Fruit fly (Drosophila melanogaster): Measurements from ENCODE around the gene CG31668.
A peak's percentile ranks its signal among the peaks of the same experiment; 100 is the strongest.

The CG31668 gene

DNA sequence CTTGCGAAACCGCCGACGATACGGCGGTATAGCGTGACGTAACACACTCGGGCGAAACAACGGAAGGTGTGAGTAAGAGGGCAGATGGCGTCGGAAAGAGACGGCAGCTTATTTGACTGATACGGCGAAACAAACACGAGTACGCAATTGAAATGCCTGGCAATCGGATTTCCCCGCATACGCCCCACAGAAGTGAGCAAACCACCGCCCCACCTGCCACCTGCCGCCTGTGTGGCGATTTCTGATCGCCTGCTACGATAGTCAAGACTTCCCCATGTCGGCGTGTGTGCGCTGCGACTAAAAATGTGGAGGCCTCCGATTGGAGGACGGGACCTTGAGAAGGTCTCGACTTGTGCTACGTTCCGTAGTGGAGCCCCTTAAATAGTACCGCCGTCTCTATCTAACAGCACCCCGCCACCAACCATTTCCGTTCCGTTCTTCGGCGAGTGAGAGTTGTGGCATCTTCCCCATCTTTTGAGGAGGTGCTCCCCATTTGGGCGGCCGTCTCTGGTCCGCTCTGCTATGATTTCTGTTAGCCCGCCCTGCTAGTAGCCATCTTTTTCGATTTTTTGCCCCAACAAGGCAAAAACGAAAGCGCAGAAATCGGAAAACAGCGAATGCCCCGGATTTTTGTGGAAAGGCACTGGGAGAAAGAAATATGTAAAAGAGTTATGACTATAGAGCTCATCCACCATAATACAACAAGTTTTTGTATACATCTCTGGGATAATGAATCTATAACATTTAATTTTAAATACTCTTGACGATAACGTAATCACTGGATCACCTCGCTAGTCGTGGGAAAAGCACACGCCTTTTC is 7.1 kb downstream of the CG31668 start:
- TF ChIP-seq CTCF (optimal IDR thresholded peaks at IDR 0.05), result no peak
- TF ChIP-seq CG8478 (optimal IDR thresholded peaks at IDR 0.05), result peak; percentile 31

DNA sequence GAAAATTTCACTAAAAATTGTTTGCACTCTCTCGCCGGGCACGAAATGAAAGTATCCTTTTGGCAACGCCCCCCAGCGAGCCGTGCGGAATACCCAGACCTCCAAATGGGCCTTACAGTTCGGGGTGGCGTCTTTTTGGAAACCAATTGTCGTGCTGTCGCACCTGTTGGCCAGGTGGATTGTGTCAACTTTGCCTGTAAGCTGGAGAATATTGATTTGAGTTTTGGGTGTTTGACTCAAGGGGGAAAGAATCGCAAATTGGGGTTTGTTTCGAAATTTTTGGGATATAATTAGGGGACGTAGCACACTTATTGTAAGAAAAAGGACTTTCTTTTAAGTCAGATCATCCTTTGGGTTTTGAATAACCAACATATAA is 7.9 kb downstream of the CG31668 start:
- TF ChIP-seq CG8478 (optimal IDR thresholded peaks at IDR 0.05) (no peak), CTCF (optimal IDR thresholded peaks at IDR 0.05) (no peak)

DNA sequence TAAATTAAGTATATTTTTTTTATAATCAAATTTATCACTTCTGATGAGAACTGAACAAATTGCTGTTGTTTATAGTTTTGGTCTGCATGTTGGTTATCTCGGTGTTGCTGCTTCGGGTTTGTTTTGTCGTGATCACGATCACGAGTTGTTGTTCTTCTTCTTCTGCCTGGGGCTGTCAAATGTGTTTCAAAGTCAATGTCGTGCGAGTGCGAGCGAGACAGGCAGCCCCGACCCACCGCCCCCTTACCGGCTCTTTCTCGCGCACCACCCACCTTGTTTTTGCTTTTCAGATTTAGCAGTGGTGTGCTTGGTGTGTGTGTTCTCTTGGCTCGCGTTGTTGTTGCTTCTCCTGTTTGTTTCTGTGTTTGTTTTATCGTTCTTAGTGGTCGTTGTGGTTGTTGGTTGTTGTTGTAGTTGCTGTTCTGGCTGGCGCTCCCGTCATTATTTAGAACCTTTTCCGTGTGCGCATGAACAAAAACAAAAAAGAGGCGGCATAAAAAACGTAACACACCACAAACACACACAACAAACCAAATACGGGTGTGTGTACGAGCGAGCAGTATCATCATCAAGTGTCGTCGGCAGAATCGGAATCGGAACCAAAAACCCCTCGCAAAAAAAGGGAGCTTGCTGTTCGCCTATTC is 8.4 kb downstream of the CG31668 start, which contains the start of gene COX7AL2:
Gene COX7AL2, minus strand, starts transcription at position 438 of the 644 bp plus-strand sequence.
- TF ChIP-seq CG8478 (optimal IDR thresholded peaks at IDR 0.05), result no peak
- TF ChIP-seq CTCF (optimal IDR thresholded peaks at IDR 0.05), result no peak

DNA sequence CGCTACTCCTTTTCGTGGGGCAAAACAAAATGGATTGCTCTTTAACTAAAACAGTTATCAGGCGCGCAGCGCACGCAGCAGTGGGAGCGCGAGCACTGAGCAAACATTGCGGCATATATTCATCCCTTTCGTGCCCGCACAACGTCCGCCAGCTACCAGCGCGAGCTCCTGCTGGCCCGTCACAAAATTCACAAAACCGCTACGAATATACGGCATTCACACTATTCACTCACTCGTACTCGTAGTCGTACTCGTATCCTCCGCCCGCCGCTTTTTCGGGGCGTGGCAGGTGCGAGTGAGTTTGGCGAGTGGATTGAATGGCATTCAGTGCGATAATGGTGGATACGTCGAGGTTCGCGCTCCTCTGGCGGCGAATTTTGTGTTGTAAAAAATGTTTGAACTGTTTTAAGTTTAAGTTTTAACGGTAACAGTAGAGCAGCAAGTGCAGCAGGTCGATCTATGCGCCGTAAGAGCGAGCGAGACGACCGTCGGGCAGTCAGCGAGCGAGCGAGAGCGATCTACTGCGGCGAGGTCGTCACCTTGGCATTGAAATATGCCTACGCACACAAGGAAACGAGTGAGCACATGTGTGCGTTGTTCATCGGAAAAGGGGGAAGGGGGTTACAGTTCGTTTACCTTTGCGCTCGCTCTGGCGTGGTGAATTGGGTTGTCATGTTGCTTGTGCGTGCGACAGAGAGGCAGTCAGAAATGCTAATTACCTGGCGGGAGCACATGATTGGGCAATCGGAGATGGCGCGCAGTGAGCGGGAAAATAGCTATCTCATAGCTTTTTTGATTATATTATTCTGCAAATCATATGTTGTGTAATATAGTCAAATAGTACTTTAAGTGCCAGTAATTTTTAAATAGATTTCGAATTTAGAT is 9.1 kb downstream of the CG31668 start:
- TF ChIP-seq CTCF (optimal IDR thresholded peaks at IDR 0.05) (no peak), CG8478 (optimal IDR thresholded peaks at IDR 0.05) (no peak)

DNA sequence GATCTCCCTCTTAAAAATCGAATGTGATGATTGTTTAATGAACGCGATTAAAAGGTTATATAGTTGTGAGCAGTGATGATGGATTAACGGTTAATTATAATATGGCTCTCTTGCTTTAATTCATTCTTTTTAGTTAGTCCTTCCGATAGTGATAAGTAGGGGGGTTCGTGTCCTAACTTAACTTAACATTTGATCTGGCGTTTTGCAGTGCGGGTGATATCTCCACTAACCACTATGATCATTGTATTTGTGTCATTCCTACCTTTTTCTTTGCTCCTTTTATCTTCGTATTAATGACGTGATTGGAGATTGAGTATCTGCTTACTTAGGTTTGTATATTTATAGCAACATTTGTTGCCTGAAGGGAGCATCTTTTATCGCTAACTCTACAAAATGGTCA is 10.6 kb downstream of the CG31668 start:
- peak; percentile 51 to 54 for TF ChIP-seq CTCF (optimal IDR thresholded peaks at IDR 0.05)
- no peak for TF ChIP-seq CG8478 (optimal IDR thresholded peaks at IDR 0.05)

DNA sequence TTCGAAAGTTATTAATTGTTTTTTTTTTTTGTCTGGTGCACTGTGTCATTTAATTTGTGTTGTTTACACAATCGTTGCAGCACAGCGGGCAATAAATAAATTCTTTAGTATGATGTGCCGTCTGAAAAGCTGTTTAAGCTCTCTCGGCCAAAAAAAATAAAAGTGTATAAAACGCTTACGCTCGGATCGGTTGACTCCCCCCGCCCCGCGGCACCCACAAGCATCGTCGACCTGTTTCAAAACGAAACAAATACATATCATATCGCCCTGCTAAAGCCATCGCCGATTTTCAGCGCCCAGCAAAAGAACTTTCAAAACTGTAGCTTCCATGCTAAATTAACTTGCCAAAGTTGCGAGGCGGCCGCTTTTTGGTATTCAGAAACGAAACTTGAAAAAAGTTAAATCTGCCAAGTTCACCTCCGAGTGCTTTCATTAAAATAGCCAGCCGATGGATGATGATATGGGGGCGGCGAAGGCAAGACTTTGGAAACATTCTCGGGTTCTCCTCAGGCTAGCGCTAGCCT is 11.6 kb downstream of the CG31668 start:
- no peak for TF ChIP-seq CTCF (optimal IDR thresholded peaks at IDR 0.05)
- no peak for TF ChIP-seq CG8478 (optimal IDR thresholded peaks at IDR 0.05)

DNA sequence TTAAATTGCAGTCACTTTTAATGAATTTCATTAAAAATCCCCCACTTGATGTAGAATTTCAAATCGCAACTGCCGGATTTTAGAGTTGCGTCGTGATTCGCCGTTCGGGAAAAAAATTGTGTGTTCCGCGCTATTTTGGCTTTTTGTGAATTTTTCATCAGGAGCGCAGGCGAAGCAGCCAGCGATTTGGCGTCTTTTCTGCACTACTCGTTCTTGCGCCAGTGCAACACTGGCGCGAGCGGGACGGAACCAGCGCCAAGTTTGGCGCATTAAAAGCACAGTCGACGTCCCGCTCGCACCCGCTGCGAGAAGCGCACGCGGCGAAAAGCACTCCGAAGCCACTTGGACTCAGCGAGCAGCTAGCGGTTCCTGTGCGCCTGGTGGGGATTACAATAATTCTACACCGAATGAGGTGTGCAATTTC is 12.6 kb downstream of the CG31668 start:
- TF ChIP-seq CG8478 (optimal IDR thresholded peaks at IDR 0.05), result no peak
- TF ChIP-seq CTCF (optimal IDR thresholded peaks at IDR 0.05), result peak in 1 of 2 experiments; percentile 10

DNA sequence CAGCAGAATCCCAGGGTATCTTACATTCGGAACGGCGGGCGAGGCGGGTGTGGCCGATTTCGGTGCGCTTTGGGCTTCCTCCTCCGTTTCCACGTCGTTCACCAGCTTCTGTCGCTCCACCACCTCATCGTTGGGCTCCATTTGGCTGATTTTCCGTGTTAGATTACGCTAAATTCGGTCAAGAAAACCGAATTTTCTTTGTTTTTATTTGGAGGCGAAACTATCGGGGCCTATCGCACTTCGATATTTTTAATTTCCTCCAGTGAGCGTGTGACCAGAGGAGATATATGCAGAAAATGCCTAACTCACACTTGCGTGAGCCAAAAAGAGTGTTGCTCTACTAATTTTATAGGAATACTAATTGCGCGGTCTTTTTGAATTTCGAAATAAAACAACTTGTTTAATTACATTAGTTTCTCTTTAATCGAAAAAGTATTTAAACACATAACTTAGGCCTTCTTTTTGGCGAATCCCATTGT is 13.8 kb downstream of the CG31668 start, which contains the start of gene CG10874:
Gene CG10874, minus strand, starts transcription at position 264 of the 479 bp plus-strand sequence.
- TF ChIP-seq CTCF (optimal IDR thresholded peaks at IDR 0.05), result no peak
- no peak for TF ChIP-seq CG8478 (optimal IDR thresholded peaks at IDR 0.05)

DNA sequence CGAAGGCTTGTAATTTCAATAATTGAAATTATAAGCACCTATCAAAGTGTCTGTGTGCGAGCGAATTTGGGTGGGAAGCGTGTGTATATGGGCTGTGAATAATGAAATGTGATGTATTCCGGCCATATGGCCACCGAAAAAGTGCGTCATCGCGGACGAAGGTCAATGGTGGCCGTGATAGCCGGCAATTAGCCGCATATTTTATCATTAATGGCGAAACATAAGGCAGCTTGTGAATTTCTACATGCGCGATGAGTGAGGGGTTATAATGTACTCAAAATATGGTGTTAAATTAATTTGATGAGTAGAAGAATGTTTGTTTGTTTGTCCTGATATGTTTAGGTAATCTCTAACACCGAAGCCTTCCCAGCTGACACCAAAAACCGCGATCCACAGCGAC is 14.6 kb downstream of the CG31668 start:
- TF ChIP-seq CG8478 (optimal IDR thresholded peaks at IDR 0.05) (no peak), CTCF (optimal IDR thresholded peaks at IDR 0.05) (no peak)

DNA sequence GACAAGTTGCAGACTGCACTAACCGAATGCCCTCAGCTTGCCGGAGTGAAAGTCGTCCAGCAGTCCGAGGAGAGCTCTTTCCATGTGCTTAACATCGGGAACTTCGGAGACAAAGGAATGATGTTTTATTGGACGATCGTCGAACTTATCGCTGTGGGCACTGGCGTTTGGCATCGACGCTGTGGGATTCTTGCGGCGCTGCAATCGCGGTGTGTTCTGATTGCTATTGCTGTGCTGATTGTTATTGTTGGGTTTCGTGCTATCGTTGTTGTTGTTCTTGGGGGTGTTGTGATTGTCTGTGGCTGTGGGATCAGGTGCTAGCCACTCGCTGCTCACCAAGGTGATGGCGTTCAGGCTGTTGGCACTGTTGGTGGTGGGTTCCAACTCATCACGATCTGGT is 15.3 kb downstream of the CG31668 start:
- TF ChIP-seq CG8478 (optimal IDR thresholded peaks at IDR 0.05), result no peak
- no peak for TF ChIP-seq CTCF (optimal IDR thresholded peaks at IDR 0.05)

DNA sequence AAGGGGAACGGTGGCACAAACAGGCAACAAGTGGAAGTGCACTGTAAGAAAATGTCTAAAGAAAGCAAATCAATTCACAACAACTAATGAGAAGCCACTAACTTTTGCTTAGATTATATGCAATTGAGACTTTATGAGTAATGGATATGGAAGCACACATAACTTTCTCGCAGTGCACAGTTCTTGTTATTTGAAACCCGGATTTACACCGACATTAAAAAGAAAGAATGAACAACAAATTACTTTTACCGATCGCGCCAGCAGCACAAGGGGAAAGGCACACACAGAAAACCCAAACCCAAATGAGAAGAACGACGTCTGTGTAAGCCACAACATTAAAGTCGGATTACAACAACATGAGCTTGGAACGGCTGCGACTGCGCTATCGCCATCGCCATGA is 16.9 kb downstream of the CG31668 start:
- no peak for TF ChIP-seq CTCF (optimal IDR thresholded peaks at IDR 0.05)
- TF ChIP-seq CG8478 (optimal IDR thresholded peaks at IDR 0.05), result no peak

DNA sequence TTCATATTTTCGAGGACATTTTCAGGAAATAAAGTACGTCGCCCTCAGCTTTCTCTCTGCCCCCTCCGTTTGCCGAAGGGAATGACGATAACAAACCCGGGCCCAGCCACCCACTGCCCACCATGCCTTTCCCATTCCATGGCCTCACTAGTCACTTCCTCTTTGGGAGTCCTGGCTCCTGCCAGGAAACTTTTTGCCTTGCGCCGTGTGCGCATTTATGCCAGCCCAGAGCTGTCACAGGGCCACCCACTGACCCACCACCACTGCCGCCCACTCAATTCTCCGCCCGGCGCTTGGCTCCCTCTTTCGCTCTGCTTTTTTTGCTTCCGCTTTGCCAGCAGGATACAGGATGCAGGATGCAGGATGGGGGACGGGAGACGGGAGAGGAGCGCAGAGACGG is 18.6 kb downstream of the CG31668 start:
- no peak for TF ChIP-seq CTCF (optimal IDR thresholded peaks at IDR 0.05)
- no peak for TF ChIP-seq CG8478 (optimal IDR thresholded peaks at IDR 0.05)

DNA sequence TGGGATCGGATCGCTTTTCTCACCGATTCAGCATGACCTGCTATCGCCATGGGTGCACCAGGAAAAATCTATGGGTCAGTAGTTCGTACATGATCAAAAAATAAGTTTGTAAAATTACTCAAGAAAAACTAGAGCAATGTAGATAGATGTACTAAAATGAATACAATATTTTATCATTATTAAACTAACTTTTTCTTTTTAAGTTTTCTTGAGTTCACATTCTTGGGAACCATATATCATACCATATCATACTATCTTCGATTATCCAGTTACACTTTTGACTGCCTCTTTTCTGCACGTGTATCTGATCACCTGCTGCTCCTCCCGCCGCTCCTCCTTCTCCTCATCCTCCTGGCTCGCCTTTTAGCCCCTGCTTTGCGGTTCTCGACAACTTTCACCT is 20.6 kb downstream of the CG31668 start:
- TF ChIP-seq CG8478 (optimal IDR thresholded peaks at IDR 0.05), result no peak
- TF ChIP-seq CTCF (optimal IDR thresholded peaks at IDR 0.05), result no peak

DNA sequence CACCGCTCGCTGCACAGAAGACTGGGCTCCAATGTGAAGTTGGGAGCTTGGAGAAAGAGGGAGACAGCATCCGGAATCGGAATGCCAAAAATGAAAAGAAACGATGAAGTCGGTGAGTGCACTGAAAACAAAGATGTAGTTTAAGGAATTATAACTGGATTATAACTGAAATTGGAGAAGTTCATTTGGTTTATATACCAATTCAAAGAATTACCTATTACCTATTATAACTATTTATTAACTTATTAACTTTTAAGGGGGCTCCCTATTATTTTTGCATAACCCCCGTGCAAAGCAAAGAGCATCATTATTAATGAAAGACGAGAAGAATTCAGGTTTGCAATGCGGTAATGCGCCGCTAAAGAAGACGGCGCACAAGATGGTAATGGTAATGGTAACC is 21.3 kb downstream of the CG31668 start:
- no peak for TF ChIP-seq CG8478 (optimal IDR thresholded peaks at IDR 0.05)
- no peak for TF ChIP-seq CTCF (optimal IDR thresholded peaks at IDR 0.05)

DNA sequence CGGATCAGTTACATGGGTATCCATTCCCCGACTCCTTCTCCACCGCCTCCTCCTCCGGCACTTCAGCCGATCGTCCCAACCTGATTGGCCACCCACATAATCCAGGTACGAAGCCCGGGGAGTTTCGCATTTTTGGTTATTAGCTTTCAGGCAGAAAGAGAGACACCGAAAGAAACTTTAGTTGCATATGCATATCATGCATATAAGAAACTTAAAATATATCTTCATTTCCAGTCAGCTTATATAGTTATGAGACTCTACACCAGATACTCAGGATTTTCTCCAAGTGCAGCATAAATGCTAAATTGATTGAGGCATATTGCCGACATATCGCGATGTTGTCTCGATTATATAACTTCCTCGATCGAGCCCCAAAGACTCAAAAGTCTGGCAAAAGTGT is 21.8 kb downstream of the CG31668 start:
- TF ChIP-seq CTCF (optimal IDR thresholded peaks at IDR 0.05), result no peak
- TF ChIP-seq CG8478 (optimal IDR thresholded peaks at IDR 0.05), result no peak
